Fruit fly (Drosophila melanogaster) whole organism, embryonic: ENCODE measurements around the gene CG11384.

ENCODE experiments used
- Antp ChIP-seq: fragments of 200-800 bp; sonication (Bioruptor generic); optimal IDR thresholded peaks from 3 replicates; lab custom pipeline; 2016; ENCODE audit warnings: missing biosample characterization, missing genetic modification characterization
- Atf3 ChIP-seq: fragments of 200-800 bp; sonication (Bioruptor generic); optimal IDR thresholded peaks from 3 replicates; lab custom pipeline; 2016; ENCODE audit warnings: missing biosample characterization, missing genetic modification characterization
- Bteb2 ChIP-seq: fragments of 200-800 bp; sonication (Bioruptor generic); optimal IDR thresholded peaks from 2 replicates; lab custom pipeline; 2016; ENCODE audit warnings: missing biosample characterization, missing genetic modification characterization
- CG11695 ChIP-seq: fragments of 200-800 bp; sonication (Bioruptor generic); IDR thresholded peaks from 3 replicates; pipeline ENCODE4 v1.3.6; 2022; ENCODE audit warnings: missing biosample characterization, missing genetic modification characterization
- CG13287 ChIP-seq: fragments of 200-800 bp; sonication (Bioruptor generic); IDR thresholded peaks from 2 replicates; pipeline ENCODE4 v1.3.6; 2022; ENCODE audit warnings: missing biosample characterization, missing genetic modification characterization; ENCODE audit not compliant: partially characterized antibody
- CG13424 ChIP-seq: fragments of 200-800 bp; sonication (Bioruptor generic); optimal IDR thresholded peaks from 2 replicates; lab custom pipeline; 2019; ENCODE audit warnings: missing biosample characterization, mild to moderate bottlenecking, missing genetic modification characterization, moderate library complexity
- CG13775 ChIP-seq: fragments of 200-800 bp; sonication (Bioruptor generic); optimal IDR thresholded peaks from 3 replicates; lab custom pipeline; 2017; ENCODE audit warnings: missing biosample characterization, mild to moderate bottlenecking, missing genetic modification characterization
- CG13894 ChIP-seq: fragments of 200-800 bp; sonication (Bioruptor generic); optimal IDR thresholded peaks from 3 replicates; lab custom pipeline; 2018; ENCODE audit warnings: missing biosample characterization, mild to moderate bottlenecking, missing genetic modification characterization, moderate library complexity
- CG15073 ChIP-seq: fragments of 200-800 bp; sonication (Bioruptor generic); optimal IDR thresholded peaks from 2 replicates; lab custom pipeline; 2016; ENCODE audit warnings: missing biosample characterization, missing genetic modification characterization
- CG16815 ChIP-seq: fragments of 200-800 bp; sonication (Bioruptor generic); optimal IDR thresholded peaks from 3 replicates; lab custom pipeline; 2017; ENCODE audit warnings: missing biosample characterization, mild to moderate bottlenecking, missing genetic modification characterization
- CG1792 ChIP-seq: fragments of 200-800 bp; sonication (Bioruptor generic); optimal IDR thresholded peaks from 2 replicates; lab custom pipeline; 2016; ENCODE audit warnings: missing biosample characterization, missing genetic modification characterization
- CG2678 ChIP-seq: fragments of 200-800 bp; sonication (Bioruptor generic); optimal IDR thresholded peaks from 3 replicates; lab custom pipeline; 2019; ENCODE audit warnings: missing biosample characterization, mild to moderate bottlenecking, missing genetic modification characterization, moderate library complexity
- CG31388 ChIP-seq: fragments of 200-800 bp; sonication (Bioruptor generic); optimal IDR thresholded peaks from 2 replicates; lab custom pipeline; 2016; ENCODE audit warnings: missing biosample characterization, missing genetic modification characterization
- CG31441 ChIP-seq: fragments of 200-800 bp; sonication (Bioruptor generic); IDR thresholded peaks from 2 replicates; pipeline ENCODE4 v1.3.6; 2022; ENCODE audit warnings: missing biosample characterization, missing genetic modification characterization
- CG34224 ChIP-seq: fragments of 200-800 bp; sonication (Bioruptor generic); IDR thresholded peaks from 3 replicates; pipeline ENCODE4 v1.3.6; 2022; ENCODE audit warnings: missing biosample characterization, missing genetic modification characterization; ENCODE audit not compliant: partially characterized antibody
- CG4404 ChIP-seq: fragments of 200-800 bp; sonication (Bioruptor generic); IDR thresholded peaks from 2 replicates; pipeline ENCODE4 v1.3.6; 2022; ENCODE audit warnings: missing biosample characterization, missing genetic modification characterization
- CG6683 ChIP-seq: fragments of 200-800 bp; sonication (Bioruptor generic); optimal IDR thresholded peaks from 2 replicates; lab custom pipeline; 2017; ENCODE audit warnings: missing biosample characterization, mild to moderate bottlenecking, missing genetic modification characterization, missing genetic modification reagents
- CG6791 ChIP-seq: fragments of 200-800 bp; sonication (Bioruptor generic); IDR thresholded peaks from 3 replicates; pipeline ENCODE4 v1.3.6; 2022; ENCODE audit warnings: missing biosample characterization, missing genetic modification characterization; ENCODE audit not compliant: partially characterized antibody
- CG7271 ChIP-seq: fragments of 200-800 bp; sonication (Bioruptor generic); optimal IDR thresholded peaks from 2 replicates; lab custom pipeline; 2018; ENCODE audit warnings: missing biosample characterization, mild to moderate bottlenecking, missing genetic modification characterization, moderate library complexity
- CG7928 ChIP-seq: fragments of 200-800 bp; sonication (Bioruptor generic); optimal IDR thresholded peaks from 2 replicates; lab custom pipeline; 2017; ENCODE audit warnings: missing biosample characterization, mild to moderate bottlenecking, missing genetic modification characterization
- Doc3 ChIP-seq: fragments of 200-800 bp; sonication (Bioruptor generic); IDR thresholded peaks from 3 replicates; pipeline ENCODE4 v1.3.6; 2022; ENCODE audit warnings: missing biosample characterization, missing genetic modification characterization; ENCODE audit not compliant: partially characterized antibody
- E2f2 ChIP-seq: fragments of 200-800 bp; sonication (Bioruptor generic); IDR thresholded peaks from 2 replicates; pipeline ENCODE4 v1.3.6; 2022; ENCODE audit warnings: missing biosample characterization, missing genetic modification characterization
- HHEX ChIP-seq: fragments of 200-800 bp; sonication (Bioruptor generic); optimal IDR thresholded peaks from 3 replicates; lab custom pipeline; 2017; ENCODE audit warnings: missing biosample characterization, mild to moderate bottlenecking, missing genetic modification characterization, missing genetic modification reagents
- Jarid2 ChIP-seq: fragments of 200-800 bp; sonication (Bioruptor generic); optimal IDR thresholded peaks from 3 replicates; lab custom pipeline; 2017; ENCODE audit warnings: mild to moderate bottlenecking, missing biosample characterization, missing genetic modification reagents, missing genetic modification characterization
- MBD-R2 ChIP-seq: fragments of 200-800 bp; sonication (Bioruptor generic); IDR thresholded peaks from 2 replicates; pipeline ENCODE4 v1.3.6; 2022; ENCODE audit warnings: missing biosample characterization, missing genetic modification characterization
- NK7.1 ChIP-seq: fragments of 200-800 bp; sonication (Bioruptor generic); optimal IDR thresholded peaks from 3 replicates; lab custom pipeline; 2016; ENCODE audit warnings: missing biosample characterization, missing genetic modification characterization
- Neu2 ChIP-seq: fragments of 200-800 bp; sonication (Bioruptor generic); optimal IDR thresholded peaks from 3 replicates; lab custom pipeline; 2016; ENCODE audit warnings: missing biosample characterization, missing genetic modification characterization, borderline replicate concordance
- PHDP ChIP-seq: fragments of 200-800 bp; sonication (Bioruptor generic); optimal IDR thresholded peaks from 3 replicates; lab custom pipeline; 2018; ENCODE audit warnings: missing biosample characterization, mild to moderate bottlenecking, missing genetic modification characterization, moderate library complexity
- Pdp1 ChIP-seq, 2 experiments: fragments of 200-800 bp; sonication (Bioruptor generic); optimal IDR thresholded peaks; 3 replicates each; lab custom pipeline; 2016; ENCODE audit warnings: missing biosample characterization in 2 of 2, missing genetic modification characterization in 2 of 2, mild to moderate bottlenecking in 1 of 2, moderate library complexity in 1 of 2
- Scr ChIP-seq: fragments of 200-800 bp; sonication (Bioruptor generic); IDR thresholded peaks from 2 replicates; pipeline ENCODE4 v1.3.6; 2022; ENCODE audit warnings: missing biosample characterization, missing genetic modification characterization; ENCODE audit not compliant: partially characterized antibody
- Trl ChIP-seq, 3 experiments: fragments of >200 bp in 2 of 3; fragments of 200-800 bp in 1 of 3; sonication (Bioruptor generic) in 1 of 3; optimal IDR thresholded peaks; 2 replicates in 1 of 3; 3 replicates in 2 of 3; lab custom pipeline; 2016 to 2017; ENCODE audit warnings: missing biosample characterization in 1 of 3, missing genetic modification characterization in 1 of 3
- aop ChIP-seq: fragments of 200-800 bp; sonication (Bioruptor generic); IDR thresholded peaks from 2 replicates; pipeline ENCODE4 v1.3.6; 2022; ENCODE audit warnings: missing biosample characterization, missing genetic modification characterization
- ara ChIP-seq: fragments of 200-800 bp; sonication (Bioruptor generic); IDR thresholded peaks from 2 replicates; pipeline ENCODE4 v1.3.6; 2022; ENCODE audit warnings: missing biosample characterization, missing genetic modification characterization
- chif ChIP-seq, 2 experiments: fragments of 200-800 bp; sonication (Bioruptor generic); optimal IDR thresholded peaks; 3 replicates each; lab custom pipeline; 2016; ENCODE audit warnings: missing biosample characterization in 2 of 2, missing genetic modification characterization in 2 of 2
- crol ChIP-seq: fragments of 200-800 bp; sonication (Bioruptor generic); IDR thresholded peaks from 2 replicates; pipeline ENCODE4 v1.3.6; 2022; ENCODE audit warnings: missing biosample characterization, missing genetic modification characterization
- da ChIP-seq: fragments of 200-800 bp; sonication (Bioruptor generic); optimal IDR thresholded peaks from 2 replicates; lab custom pipeline; 2016; ENCODE audit warnings: missing biosample characterization, missing genetic modification characterization
- dati ChIP-seq: fragments of 200-800 bp; sonication (Bioruptor generic); IDR thresholded peaks from 2 replicates; pipeline ENCODE4 v1.3.6; 2022; ENCODE audit warnings: missing biosample characterization, missing genetic modification characterization
- dysf ChIP-seq: fragments of 200-800 bp; sonication (Bioruptor generic); IDR thresholded peaks from 3 replicates; pipeline ENCODE4 v1.3.6; 2022; ENCODE audit warnings: missing biosample characterization, missing genetic modification characterization
- klu ChIP-seq: fragments of 200-800 bp; sonication (Bioruptor generic); IDR thresholded peaks from 2 replicates; pipeline ENCODE4 v1.3.6; 2022; ENCODE audit warnings: missing biosample characterization, missing genetic modification characterization
- maf-S ChIP-seq: fragments of 200-800 bp; sonication (Bioruptor generic); optimal IDR thresholded peaks from 2 replicates; lab custom pipeline; 2016; ENCODE audit warnings: missing biosample characterization, missing genetic modification characterization
- onecut ChIP-seq: fragments of 200-800 bp; sonication (Bioruptor generic); IDR thresholded peaks from 2 replicates; pipeline ENCODE4 v1.3.6; 2022; ENCODE audit warnings: missing biosample characterization, missing genetic modification characterization
- pros ChIP-seq: fragments of 200-800 bp; sonication (Bioruptor generic); optimal IDR thresholded peaks from 3 replicates; lab custom pipeline; 2019; ENCODE audit warnings: missing biosample characterization, mild to moderate bottlenecking, missing genetic modification characterization, moderate library complexity
- scrt ChIP-seq: fragments of 200-800 bp; sonication (Bioruptor generic); optimal IDR thresholded peaks from 2 replicates; lab custom pipeline; 2018; ENCODE audit warnings: missing biosample characterization, mild to moderate bottlenecking, missing genetic modification characterization, moderate library complexity
- tio ChIP-seq: fragments of 200-800 bp; sonication (Bioruptor generic); optimal IDR thresholded peaks from 2 replicates; lab custom pipeline; 2017; ENCODE audit warnings: missing biosample characterization, missing genetic modification characterization, inconsistent platforms
- trem ChIP-seq: fragments of 200-800 bp; optimal IDR thresholded peaks from 3 replicates; lab custom pipeline; 2019; ENCODE audit warnings: missing biosample characterization, mild to moderate bottlenecking, missing genetic modification characterization, moderate library complexity
- vnd ChIP-seq: fragments of 200-800 bp; sonication (Bioruptor generic); IDR thresholded peaks from 3 replicates; pipeline ENCODE4 v1.3.6; 2022; ENCODE audit warnings: missing biosample characterization, missing genetic modification characterization; ENCODE audit not compliant: partially characterized antibody
- zf30C ChIP-seq: fragments of 200-800 bp; sonication (Bioruptor generic); optimal IDR thresholded peaks from 3 replicates; lab custom pipeline; 2018; ENCODE audit warnings: missing biosample characterization, mild to moderate bottlenecking, missing genetic modification characterization
- zfh2 ChIP-seq: fragments of 200-800 bp; sonication (Bioruptor generic); optimal IDR thresholded peaks from 2 replicates; lab custom pipeline; 2016; ENCODE audit warnings: missing biosample characterization, missing genetic modification characterization

CG11384 gene

DNA sequence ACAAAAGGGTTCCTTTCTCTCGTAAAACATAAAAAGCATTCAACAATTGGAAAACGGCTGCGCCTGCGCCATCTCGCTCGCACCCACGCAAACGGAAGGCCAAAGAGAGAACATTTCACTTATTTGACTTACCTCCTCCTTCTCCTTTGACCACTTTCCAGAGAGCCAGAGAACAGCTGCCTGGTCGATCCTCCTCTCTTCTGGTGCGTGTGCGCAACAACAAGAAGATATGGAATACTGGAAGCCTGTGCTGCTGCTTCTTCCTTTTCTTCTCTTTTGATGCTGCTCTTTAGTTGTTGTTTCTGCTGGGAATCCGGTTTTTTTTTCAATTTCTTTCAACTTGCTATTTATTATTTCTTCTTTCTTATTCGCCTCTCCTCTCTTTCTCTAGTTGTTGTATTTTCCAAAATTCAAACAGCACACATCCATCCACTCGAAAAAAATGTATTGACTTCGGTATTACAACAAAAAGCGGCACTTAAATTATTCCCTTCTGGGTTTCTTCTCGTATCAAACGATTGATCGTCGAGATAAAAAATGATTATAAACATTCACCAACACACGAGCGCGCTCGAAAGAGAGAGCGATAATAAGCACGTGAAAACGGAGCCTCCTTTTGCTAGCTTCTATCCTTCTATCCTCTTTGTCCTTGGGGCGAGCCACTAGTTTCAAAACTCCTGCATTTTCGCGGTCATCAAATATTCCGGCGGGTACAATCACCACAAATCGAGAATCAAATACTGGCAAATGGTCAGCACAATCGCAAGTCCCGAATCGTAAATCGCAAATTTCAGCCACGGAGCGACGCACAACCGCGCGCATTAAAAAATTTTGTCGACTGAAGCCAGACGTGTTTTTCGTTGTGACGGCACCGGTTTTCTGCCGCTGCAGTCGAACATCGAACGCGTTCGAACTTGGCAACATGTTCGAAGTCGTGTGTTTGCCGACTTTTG, 41.5 kb downstream of the CG11384 start, which contains the start of gene CG3655 (continued):
- TF ChIP-seq Bteb2 (no peak), dysf (GFP tag; lab: Robert Waterston, UW) (no peak), CG31441 (GFP tag; lab: Robert Waterston, UW) (no peak), scrt (no peak), zfh2 (no peak), pros (GFP tag; lab: Kevin White, UChicago) (peak; percentile 54), CG31388 (GFP tag; lab: Kevin White, UChicago) (no peak), CG6683 (GFP tag; lab: Kevin White, UChicago) (no peak), trem (tag; lab: Kevin White, UChicago) (no peak), E2f2 (GFP tag; lab: Robert Waterston, UW) (no peak), tio (no peak), da (no peak), ara (no peak), HHEX (GFP tag; lab: Kevin White, UChicago) (no peak), crol (GFP tag; lab: Robert Waterston, UW) (0 out of 2 replicates have a peak, but pooled peaks have one; percentile 18), Jarid2 (peak; percentile 97), aop (no peak), chif (GFP tag; optimal IDR thresholded peaks at IDR 0.05; lab: Kevin White, UChicago) (no peak), dati (GFP tag; lab: Robert Waterston, UW) (no peak), CG16815 (GFP tag; lab: Kevin White, UChicago) (no peak), CG15073 (GFP tag; lab: Kevin White, UChicago) (no peak), Doc3 (no peak), onecut (GFP tag; lab: Robert Waterston, UW) (no peak), CG4404 (GFP tag; lab: Robert Waterston, UW) (no peak), Trl (optimal IDR thresholded peaks at IDR 0.05; lab: Kevin White, UChicago) (peak; percentile 27 to 72), Trl (GFP tag; optimal IDR thresholded peaks at IDR 0.05; lab: Kevin White, UChicago) (no peak), Neu2 (no peak), Atf3 (GFP tag; lab: Kevin White, UChicago) (no peak), NK7.1 (GFP tag; lab: Kevin White, UChicago) (no peak), CG13894 (tag; lab: Kevin White, UChicago) (no peak), CG6791 (GFP tag; lab: Robert Waterston, UW) (no peak), Scr (GFP tag; lab: Robert Waterston, UW) (peak; percentile 13; the same call in 1 of the 2 replicates), zf30C (GFP tag; lab: Kevin White, UChicago) (peak; percentile 48), klu (no peak), MBD-R2 (GFP tag; lab: Robert Waterston, UW) (no peak), CG11695 (no peak), CG13424 (tag; lab: Kevin White, UChicago) (no peak), CG34224 (GFP tag; lab: Robert Waterston, UW) (0 out of 3 replicates have a peak, but pooled peaks have one; percentile 16), maf-S (GFP tag; lab: Kevin White, UChicago) (no peak), CG7928 (GFP tag; lab: Kevin White, UChicago) (no peak), CG1792 (GFP tag; lab: Kevin White, UChicago) (no peak), Antp (no peak), CG13287 (GFP tag; lab: Robert Waterston, UW) (no peak), CG7271 (tag; lab: Kevin White, UChicago) (no peak), CG2678 (no peak), PHDP (no peak), CG13775 (GFP tag; lab: Kevin White, UChicago) (no peak), vnd (GFP tag; lab: Robert Waterston, UW) (no peak), Pdp1 (GFP tag; optimal IDR thresholded peaks at IDR 0.05; lab: Kevin White, UChicago) (no peak)
